Fruit fly (Drosophila melanogaster) whole organism: Measurements from ENCODE around the gene Kcmf1.

Experiments used
- CG8478 ChIP-seq: fragments of >200 bp; optimal IDR thresholded peaks from 2 replicates; lab custom pipeline; 2018; ENCODE audit warnings: inconsistent platforms
- Dll ChIP-seq: fragments of >200 bp; optimal IDR thresholded peaks from 2 replicates; lab custom pipeline; 2017
- pan ChIP-seq: fragments of >200 bp; optimal IDR thresholded peaks from 2 replicates; lab custom pipeline; 2017
- psq ChIP-seq: fragments of >200 bp; optimal IDR thresholded peaks from 2 replicates; lab custom pipeline; 2017
- usp ChIP-seq: fragments of >200 bp; optimal IDR thresholded peaks from 2 replicates; lab custom pipeline; 2017; ENCODE audit warnings: missing biosample characterization, missing genetic modification characterization, mixed read lengths

DNA sequence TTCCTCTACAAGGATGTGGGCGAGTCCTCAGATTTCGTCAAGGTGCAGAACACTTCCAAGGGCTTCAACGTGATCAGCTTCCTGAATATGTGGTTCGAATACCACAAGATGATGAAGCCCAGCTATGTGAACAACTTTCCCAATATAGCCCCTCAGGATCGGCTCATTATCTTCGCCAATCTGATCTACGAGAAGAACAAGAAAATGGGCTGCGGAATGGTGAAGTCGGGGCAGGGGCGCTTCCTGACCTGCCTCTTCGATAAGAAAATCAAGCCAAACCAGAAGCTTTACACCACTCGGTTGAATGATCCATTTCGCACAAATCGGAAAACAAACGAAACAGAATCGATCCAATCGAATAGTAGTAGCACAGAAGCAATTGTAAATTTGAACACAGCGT, 16.5 kb downstream of the Kcmf1 start:
- TF ChIP-seq CG8478: no peak
- no peak for TF ChIP-seq usp (GFP tag; lab: Kevin White, UChicago)
- no peak for TF ChIP-seq pan (lab: Kevin White, UChicago)
- no peak for TF ChIP-seq psq (lab: Kevin White, UChicago)
- TF ChIP-seq Dll: no peak
